Worm (Caenorhabditis elegans) whole organism, L4 larva: ENCODE data around the gene asp-15.
"Not testable (repeated sequence)": the region's sequence is repeated elsewhere in the genome, so short reads cannot be mapped to it uniquely, and the experiment has no call there.

Experiments
- D1046.2 ChIP-seq: fragments of 200-800 bp; sonication (Bioruptor generic); IDR thresholded peaks from 2 replicates; pipeline ENCODE4 v1.3.6; 2022; ENCODE audit warnings: missing genetic modification characterization, missing compliant biosample characterization
- F10B5.3 ChIP-seq: sonication (generic microtip); optimal IDR thresholded peaks from 2 replicates; lab custom pipeline; 2016; ENCODE audit warnings: mild to moderate bottlenecking, missing genetic modification characterization, missing compliant biosample characterization
- F37D6.2 ChIP-seq: sonication (generic microtip); optimal IDR thresholded peaks from 2 replicates; lab custom pipeline; 2016; ENCODE audit warnings: mild to moderate bottlenecking, missing genetic modification characterization, missing compliant biosample characterization
- R02D3.7 ChIP-seq: fragments of 150-350 bp; sonication (generic microtip); optimal IDR thresholded peaks from 3 replicates; lab custom pipeline; 2014; ENCODE audit warnings: missing biosample characterization, missing genetic modification characterization
- Y48G9A.11 ChIP-seq: fragments of 200-800 bp; sonication (Bioruptor generic); IDR thresholded peaks from 2 replicates; pipeline ENCODE4 v1.3.6; 2022; ENCODE audit warnings: missing genetic modification reagents, missing genetic modification characterization, missing compliant biosample characterization
- Y5F2A.4 ChIP-seq: fragments of 200-800 bp; sonication (Bioruptor generic); optimal IDR thresholded peaks from 2 replicates; lab custom pipeline; 2018; ENCODE audit warnings: mild to moderate bottlenecking, missing genetic modification characterization, missing compliant biosample characterization
- ZK337.2 ChIP-seq: fragments of 200-800 bp; sonication (Bioruptor generic); IDR thresholded peaks from 2 replicates; pipeline ENCODE4 v1.3.6; 2022; ENCODE audit warnings: missing genetic modification reagents, missing genetic modification characterization, missing compliant biosample characterization
- aha-1 ChIP-seq: fragments of 150-350 bp; peaks from one replicate; lab custom pipeline; 2014; ENCODE audit warnings: missing biosample characterization, missing genetic modification characterization
- aly-2 ChIP-seq: sonication (generic microtip); optimal IDR thresholded peaks from 2 replicates; lab custom pipeline; 2018; ENCODE audit warnings: missing biosample characterization, missing genetic modification characterization
- arid-1 ChIP-seq: fragments of 200-800 bp; sonication (Bioruptor generic); conservative IDR thresholded peaks from 2 replicates; pipeline ENCODE4 v1.3.6; 2022; ENCODE audit warnings: missing genetic modification reagents, missing genetic modification characterization, missing compliant biosample characterization
- attf-4 ChIP-seq: sonication (generic microtip); optimal IDR thresholded peaks from 3 replicates; lab custom pipeline; 2017; ENCODE audit warnings: missing biosample characterization, missing genetic modification characterization
- ceh-28 ChIP-seq: fragments of 150-350 bp; optimal IDR thresholded peaks from 2 replicates; lab custom pipeline; 2014; ENCODE audit warnings: missing biosample characterization, missing genetic modification reagents, missing genetic modification characterization
- ceh-44 ChIP-seq: fragments of 200-800 bp; sonication (Bioruptor generic); IDR thresholded peaks from 2 replicates; pipeline ENCODE4 v1.3.6; 2022; ENCODE audit warnings: missing genetic modification reagents, missing genetic modification characterization, missing compliant biosample characterization
- ceh-82 ChIP-seq: sonication (generic microtip); optimal IDR thresholded peaks from 2 replicates; lab custom pipeline; 2017; ENCODE audit warnings: missing biosample characterization, missing genetic modification characterization
- daf-16 ChIP-seq, 3 experiments: sonication (generic microtip); optimal IDR thresholded peaks; 2 replicates each; lab custom pipeline; 2016 to 2017; ENCODE audit warnings: missing genetic modification characterization in 3 of 3, missing genetic modification reagents in 3 of 3, mild to moderate bottlenecking in 2 of 3, missing compliant biosample characterization in 2 of 3, missing biosample characterization in 1 of 3, moderate library complexity in 1 of 3
- daf-8 ChIP-seq: fragments of 200-800 bp; sonication (Bioruptor generic); IDR thresholded peaks from 2 replicates; pipeline ENCODE4 v1.3.6; 2022; ENCODE audit warnings: missing genetic modification characterization, missing compliant biosample characterization
- dmd-8 ChIP-seq: fragments of 200-800 bp; sonication (Bioruptor generic); IDR thresholded peaks from 2 replicates; pipeline ENCODE4 v1.3.6; 2022; ENCODE audit warnings: missing genetic modification characterization, missing compliant biosample characterization
- dpl-1 ChIP-seq: fragments of 150-350 bp; optimal IDR thresholded peaks from 2 replicates; lab custom pipeline; 2014; ENCODE audit warnings: missing biosample characterization, missing genetic modification reagents, missing genetic modification characterization
- dve-1 ChIP-seq: sonication (generic microtip); optimal IDR thresholded peaks from 2 replicates; lab custom pipeline; 2017; ENCODE audit warnings: antibody characterized with exemption, mild to moderate bottlenecking, missing genetic modification characterization, missing compliant biosample characterization; ENCODE audit not compliant: insufficient read depth
- fkh-10 ChIP-seq: fragments of 150-350 bp; optimal IDR thresholded peaks from 2 replicates; lab custom pipeline; 2014; ENCODE audit warnings: missing biosample characterization, missing genetic modification reagents, missing genetic modification characterization
- gei-8 ChIP-seq: fragments of 200-800 bp; sonication (Bioruptor generic); optimal IDR thresholded peaks from 2 replicates; lab custom pipeline; 2018; ENCODE audit warnings: mild to moderate bottlenecking, missing genetic modification characterization, missing compliant biosample characterization
- lim-7 ChIP-seq: fragments of 200-800 bp; sonication (Bioruptor generic); IDR thresholded peaks from 2 replicates; pipeline ENCODE4 v1.3.6; 2022; ENCODE audit warnings: missing genetic modification characterization, missing compliant biosample characterization
- lin-29 ChIP-seq: fragments of 200-800 bp; sonication (Bioruptor generic); IDR thresholded peaks from 2 replicates; pipeline ENCODE4 v1.3.6; 2022; ENCODE audit warnings: missing genetic modification reagents, missing genetic modification characterization, missing compliant biosample characterization
- mep-1 ChIP-seq: fragments of 150-350 bp; sonication (generic microtip); optimal IDR thresholded peaks from 3 replicates; lab custom pipeline; 2014; ENCODE audit warnings: missing biosample characterization, missing genetic modification characterization
- nhr-10 ChIP-seq: fragments of 150-350 bp; optimal IDR thresholded peaks from 2 replicates; lab custom pipeline; 2014; ENCODE audit warnings: missing biosample characterization, missing genetic modification characterization
- nhr-102 ChIP-seq: sonication (generic microtip); optimal IDR thresholded peaks from 2 replicates; lab custom pipeline; 2016; ENCODE audit warnings: mild to moderate bottlenecking, missing genetic modification characterization, moderate library complexity, missing compliant biosample characterization
- nhr-28 ChIP-seq: fragments of 150-350 bp; optimal IDR thresholded peaks from 2 replicates; lab custom pipeline; 2014; ENCODE audit warnings: missing biosample characterization, missing genetic modification characterization
- nhr-76 ChIP-seq: fragments of 150-350 bp; optimal IDR thresholded peaks from 2 replicates; lab custom pipeline; 2014; ENCODE audit warnings: missing biosample characterization, missing genetic modification characterization
- nhr-77 ChIP-seq: fragments of 150-350 bp; optimal IDR thresholded peaks from 2 replicates; lab custom pipeline; 2014; ENCODE audit warnings: missing biosample characterization, missing genetic modification characterization
- pha-4 ChIP-seq, 2 experiments: fragments of 150-350 bp in 1 of 2; fragments of 200-800 bp in 1 of 2; sonication (Bioruptor generic) in 1 of 2; IDR thresholded peaks in 1 of 2; optimal IDR thresholded peaks in 1 of 2; 2 replicates each; pipeline versions ENCODE4 v1.3.6 to Lab custom; 2014 to 2022; ENCODE audit warnings: missing genetic modification characterization in 2 of 2, missing genetic modification reagents in 2 of 2, missing biosample characterization in 1 of 2, missing compliant biosample characterization in 1 of 2
- sdz-12 ChIP-seq: fragments of 200-800 bp; sonication (Bioruptor generic); optimal IDR thresholded peaks from 2 replicates; lab custom pipeline; 2018; ENCODE audit warnings: mild to moderate bottlenecking, missing genetic modification characterization, missing compliant biosample characterization
- skn-1 ChIP-seq: fragments of 150-350 bp; optimal IDR thresholded peaks from 2 replicates; lab custom pipeline; 2014; ENCODE audit warnings: missing biosample characterization, missing genetic modification characterization
- snpc-4 ChIP-seq: fragments of 150-350 bp; optimal IDR thresholded peaks from 2 replicates; lab custom pipeline; 2014; ENCODE audit warnings: missing biosample characterization, missing genetic modification characterization
- spr-3 ChIP-seq: fragments of 200-800 bp; sonication (Bioruptor generic); optimal IDR thresholded peaks from 2 replicates; lab custom pipeline; 2018; ENCODE audit warnings: mild to moderate bottlenecking, missing genetic modification characterization, missing compliant biosample characterization
- unc-39 ChIP-seq: sonication (generic microtip); optimal IDR thresholded peaks from 2 replicates; lab custom pipeline; 2017; ENCODE audit warnings: missing biosample characterization, missing genetic modification characterization
- unc-62 ChIP-seq, 3 experiments: fragments of 150-350 bp in 1 of 3; sonication (generic microtip); optimal IDR thresholded peaks in 2 of 3; peaks in 1 of 3; 1 replicate in 1 of 3; 2 replicates in 2 of 3; lab custom pipeline; 2014 to 2017; ENCODE audit warnings: missing biosample characterization in 3 of 3, missing genetic modification characterization in 3 of 3, missing genetic modification reagents in 3 of 3, missing genotype in 1 of 3
- vab-7 ChIP-seq: fragments of 200-800 bp; sonication (Bioruptor generic); IDR thresholded peaks from 2 replicates; pipeline ENCODE4 v1.3.6; 2022; ENCODE audit warnings: missing genetic modification reagents, missing genetic modification characterization, missing compliant biosample characterization
- zfp-2 ChIP-seq: sonication (generic microtip); optimal IDR thresholded peaks from 2 replicates; lab custom pipeline; 2016; ENCODE audit warnings: mild to moderate bottlenecking, missing genetic modification characterization, missing compliant biosample characterization
- zfp-3 ChIP-seq: fragments of 200-800 bp; sonication (Bioruptor generic); conservative IDR thresholded peaks from 2 replicates; pipeline ENCODE4 v1.3.6; 2022; ENCODE audit warnings: missing genetic modification reagents, missing genetic modification characterization, missing compliant biosample characterization
- ztf-11 ChIP-seq: fragments of 150-350 bp; optimal IDR thresholded peaks from 2 replicates; lab custom pipeline; 2014; ENCODE audit warnings: missing biosample characterization, missing genetic modification characterization
- ztf-7 ChIP-seq: fragments of 150-350 bp; optimal IDR thresholded peaks from 2 replicates; lab custom pipeline; 2014; ENCODE audit warnings: missing biosample characterization, missing genetic modification characterization

asp-15 gene

DNA sequence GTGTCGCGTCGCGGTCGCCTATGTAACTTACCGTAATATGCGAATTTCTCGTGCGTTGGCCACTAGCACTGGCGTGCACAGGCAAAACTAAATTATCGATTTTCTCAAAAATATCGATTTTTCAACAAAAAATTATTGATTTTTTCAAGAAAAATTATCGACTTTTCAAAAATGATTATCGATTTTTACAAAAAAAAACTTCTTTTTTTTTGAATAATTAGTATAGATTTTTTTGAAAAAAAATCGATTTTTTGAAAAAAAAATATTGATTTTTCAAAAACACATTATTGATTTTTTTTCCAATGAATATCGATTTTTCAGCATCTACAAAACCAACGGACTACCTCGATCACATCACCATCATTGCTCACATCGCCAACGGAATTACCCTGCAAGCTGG, 29.7 kb downstream of the asp-15 start:
- TF ChIP-seq ceh-28 (tag; lab: Kevin White, UChicago), result peak; percentile 65

DNA sequence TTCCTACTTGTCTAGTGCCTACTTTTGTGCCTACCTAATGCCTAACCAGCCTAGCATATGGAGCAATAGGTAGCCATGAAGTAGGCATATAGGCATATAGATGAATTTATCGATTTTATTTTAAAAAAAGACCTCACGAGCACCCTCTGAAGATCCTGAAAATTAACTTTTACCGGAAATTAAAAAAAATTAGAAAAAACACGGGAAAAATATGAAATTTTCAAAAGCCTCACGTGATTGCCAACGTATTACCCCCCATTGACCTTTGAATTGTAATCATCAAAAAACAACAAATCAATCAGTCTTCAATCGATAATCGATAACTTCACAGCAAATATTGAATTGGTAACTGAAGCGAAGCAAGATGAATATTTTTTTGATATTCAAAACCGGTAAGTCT, 30.4 kb downstream of the asp-15 start, which contains the start of gene Y39B6A.30:
TSS of gene Y39B6A.30 (plus strand) at position 301 of the 400 bp plus-strand sequence.
- TF ChIP-seq nhr-76 (tag; lab: Kevin White, UChicago); attf-4 (tag; lab: Kevin White, UChicago); lim-7 (GFP tag; lab: Robert Waterston, UW): not testable (repeated sequence)

- TF ChIP-seq zfp-2 (tag; lab: Kevin White, UChicago) (no peak), mep-1 (no peak), aha-1 (peak; percentile 28), unc-62 (GFP tag; optimal IDR thresholded peaks at IDR 0.05 in 1 of 2; lab: Kevin White, UChicago) (peak in 1 of 2 experiments; percentile 92), unc-62 (tag; optimal IDR thresholded peaks at IDR 0.05; lab: Kevin White, UChicago) (no peak)
- TF ChIP-seq, all 104 proteins: peak for 2
These were observed 31.4 kb downstream of the asp-15 start for ce11 chrV:19013215-19013614.

ce11 chrV:19010405-19010804, 34.2 kb downstream of the asp-15 start:
- TF ChIP-seq vab-7 (GFP tag; lab: Robert Waterston, UW) (no peak), D1046.2 (no peak), skn-1 (tag; lab: Kevin White, UChicago) (no peak), daf-8 (GFP tag; lab: Robert Waterston, UW) (no peak), lin-29 (GFP tag; lab: Robert Waterston, UW) (no peak), F37D6.2 (tag; lab: Kevin White, UChicago) (no peak), ceh-28 (tag; lab: Kevin White, UChicago) (peak; percentile 97)

- 0 out of 2 replicates have a peak, but pooled peaks have one; percentile 5 for TF ChIP-seq ceh-44 (GFP tag; lab: Robert Waterston, UW)
- TF ChIP-seq Y5F2A.4, result no peak
These were observed 43.0 kb downstream of the asp-15 start, which contains the start of gene Y39B6A.33 for ce11 chrV:19001656-19002055. Gene Y39B6A.33 (plus strand): TSS chrV:19001956.

- TF ChIP-seq dve-1 (peak; percentile 2), sdz-12 (no peak), gei-8 (GFP tag; lab: Kevin White, UChicago) (no peak), D1046.2 (no peak), unc-39 (tag; lab: Kevin White, UChicago) (no peak), nhr-28 (tag; lab: Kevin White, UChicago) (peak; percentile 7), F10B5.3 (tag; lab: Kevin White, UChicago) (peak; percentile 27), daf-16 (GFP tag; optimal IDR thresholded peaks at IDR 0.05; lab: Kevin White, UChicago) (peak in 1 of 2 experiments; percentile 9), daf-16 (tag; optimal IDR thresholded peaks at IDR 0.05; lab: Kevin White, UChicago) (no peak), F37D6.2 (tag; lab: Kevin White, UChicago) (no peak), aly-2 (tag; lab: Kevin White, UChicago) (no peak), dpl-1 (GFP tag; lab: Kevin White, UChicago) (no peak), dmd-8 (GFP tag; lab: Robert Waterston, UW) (no peak), arid-1 (GFP tag; lab: Robert Waterston, UW) (no peak), spr-3 (no peak), Y48G9A.11 (GFP tag; lab: Robert Waterston, UW) (0 out of 2 replicates have a peak, but pooled peaks have one; percentile 13), ztf-11 (tag; lab: Kevin White, UChicago) (no peak), zfp-3 (no peak), fkh-10 (GFP tag; lab: Kevin White, UChicago) (no peak), nhr-102 (tag; lab: Kevin White, UChicago) (no peak), ZK337.2 (GFP tag; lab: Robert Waterston, UW) (no peak), zfp-2 (tag; lab: Kevin White, UChicago) (no peak), ceh-82 (tag; lab: Kevin White, UChicago) (no peak), ztf-7 (tag; lab: Kevin White, UChicago) (no peak), nhr-77 (peak; percentile 30), nhr-10 (no peak), R02D3.7 (no peak), ceh-44 (GFP tag; lab: Robert Waterston, UW) (no peak), pha-4 (GFP tag; IDR thresholded peaks at IDR 0.05; lab: Robert Waterston, UW) (peak; percentile 30; the same call in 1 of the 2 replicates), pha-4 (tag; optimal IDR thresholded peaks at IDR 0.05; lab: Kevin White, UChicago) (no peak), snpc-4 (tag; lab: Kevin White, UChicago) (no peak)
These were observed 43.6 kb downstream of the asp-15 start, which contains the start of gene Y39B6A.34 for ce11 chrV:19001016-19001415. Gene Y39B6A.34 (plus strand): TSS chrV:19001018.
